Fruit fly (Drosophila melanogaster) whole organism, embryonic: ENCODE measurements around the gene Tsen34.
A peak's percentile ranks its signal among the peaks of the same experiment; 100 is the strongest.

Experiments used
- ATbp ChIP-seq: fragments of 200-800 bp; sonication (Bioruptor generic); optimal IDR thresholded peaks from 2 replicates; lab custom pipeline; 2017; ENCODE audit warnings: missing biosample characterization, mild to moderate bottlenecking, missing genetic modification characterization, missing genetic modification reagents
- Bdp1 ChIP-seq: fragments of 200-800 bp; sonication (Bioruptor generic); optimal IDR thresholded peaks from 3 replicates; lab custom pipeline; 2016; ENCODE audit warnings: missing biosample characterization, missing genetic modification characterization
- BtbVII ChIP-seq: fragments of 200-800 bp; sonication (Bioruptor generic); optimal IDR thresholded peaks from 3 replicates; lab custom pipeline; 2017; ENCODE audit warnings: missing biosample characterization, mild to moderate bottlenecking, missing genetic modification characterization
- CG10147 ChIP-seq: fragments of 200-800 bp; sonication (Bioruptor generic); optimal IDR thresholded peaks from 2 replicates; lab custom pipeline; 2019; ENCODE audit warnings: missing biosample characterization, mild to moderate bottlenecking, missing genetic modification characterization, moderate library complexity
- CG10209 ChIP-seq: fragments of 200-800 bp; sonication (Bioruptor generic); optimal IDR thresholded peaks from 3 replicates; lab custom pipeline; 2017; ENCODE audit warnings: missing biosample characterization, mild to moderate bottlenecking, missing genetic modification characterization, missing genetic modification reagents
- CG12071 ChIP-seq: fragments of 200-800 bp; sonication (Bioruptor generic); optimal IDR thresholded peaks from 3 replicates; lab custom pipeline; 2018; ENCODE audit warnings: missing biosample characterization, mild to moderate bottlenecking, missing genetic modification characterization
- CG1529 ChIP-seq: fragments of 200-800 bp; sonication (Bioruptor generic); optimal IDR thresholded peaks from 3 replicates; lab custom pipeline; 2018; ENCODE audit warnings: missing biosample characterization, missing genetic modification characterization
- CG16779 ChIP-seq: fragments of 200-800 bp; sonication (Bioruptor generic); IDR thresholded peaks from 2 replicates; pipeline ENCODE4 v1.3.6; 2022; ENCODE audit warnings: missing biosample characterization, missing genetic modification characterization
- CG18011 ChIP-seq: fragments of 200-800 bp; sonication (Bioruptor generic); optimal IDR thresholded peaks from 2 replicates; lab custom pipeline; 2017; ENCODE audit warnings: missing biosample characterization, missing genetic modification characterization, mild to moderate bottlenecking, moderate library complexity, missing genotype
- CG2202 ChIP-seq: fragments of 200-800 bp; sonication (Bioruptor generic); optimal IDR thresholded peaks from 2 replicates; lab custom pipeline; 2018; ENCODE audit warnings: missing biosample characterization, mild to moderate bottlenecking, missing genetic modification characterization
- CG31224 ChIP-seq: fragments of 200-800 bp; sonication (Bioruptor generic); IDR thresholded peaks from 2 replicates; pipeline ENCODE4 v1.3.6; 2022; ENCODE audit warnings: missing biosample characterization, missing genetic modification characterization
- CG31388 ChIP-seq: fragments of 200-800 bp; sonication (Bioruptor generic); optimal IDR thresholded peaks from 2 replicates; lab custom pipeline; 2016; ENCODE audit warnings: missing biosample characterization, missing genetic modification characterization
- CG33557 ChIP-seq: fragments of 200-800 bp; sonication (Bioruptor generic); optimal IDR thresholded peaks from 2 replicates; lab custom pipeline; 2019; ENCODE audit warnings: missing biosample characterization, mild to moderate bottlenecking, missing genetic modification characterization, moderate library complexity
- CG34376 ChIP-seq: fragments of 200-800 bp; sonication (Bioruptor generic); optimal IDR thresholded peaks from 2 replicates; lab custom pipeline; 2018; ENCODE audit warnings: missing biosample characterization, mild to moderate bottlenecking, missing genetic modification characterization
- CG4617 ChIP-seq: fragments of 200-800 bp; sonication (Bioruptor generic); optimal IDR thresholded peaks from 3 replicates; lab custom pipeline; 2016; ENCODE audit warnings: missing biosample characterization, missing genetic modification characterization, borderline replicate concordance
- CG6791 ChIP-seq: fragments of 200-800 bp; sonication (Bioruptor generic); IDR thresholded peaks from 3 replicates; pipeline ENCODE4 v1.3.6; 2022; ENCODE audit warnings: missing biosample characterization, missing genetic modification characterization; ENCODE audit not compliant: partially characterized antibody
- CG6813 ChIP-seq: fragments of 200-800 bp; sonication (Bioruptor generic); optimal IDR thresholded peaks from 2 replicates; lab custom pipeline; 2017; ENCODE audit warnings: missing biosample characterization, missing genetic modification characterization, mild to moderate bottlenecking, moderate library complexity, missing genetic modification reagents
- CG7271 ChIP-seq: fragments of 200-800 bp; sonication (Bioruptor generic); optimal IDR thresholded peaks from 2 replicates; lab custom pipeline; 2018; ENCODE audit warnings: missing biosample characterization, mild to moderate bottlenecking, missing genetic modification characterization, moderate library complexity
- CG8290 ChIP-seq, 3 experiments: fragments of 200-800 bp; sonication (Bioruptor generic); optimal IDR thresholded peaks; 2 replicates each; lab custom pipeline; 2016 to 2019; ENCODE audit warnings: missing biosample characterization in 3 of 3, missing genetic modification characterization in 3 of 3, mild to moderate bottlenecking in 2 of 3, moderate library complexity in 1 of 3
- CG8924 ChIP-seq: fragments of 200-800 bp; optimal IDR thresholded peaks from 3 replicates; lab custom pipeline; 2019; ENCODE audit warnings: missing biosample characterization, mild to moderate bottlenecking, missing genetic modification characterization, moderate library complexity
- CTCF ChIP-seq: fragments of 200-800 bp; sonication (Bioruptor generic); optimal IDR thresholded peaks from 2 replicates; lab custom pipeline; 2017; ENCODE audit warnings: missing biosample characterization, mild to moderate bottlenecking, missing genetic modification characterization, moderate library complexity
- D19A ChIP-seq: fragments of 200-800 bp; optimal IDR thresholded peaks from 3 replicates; lab custom pipeline; 2019; ENCODE audit warnings: missing biosample characterization, mild to moderate bottlenecking, missing genetic modification characterization, moderate library complexity
- Hr39 ChIP-seq: fragments of >200 bp; optimal IDR thresholded peaks from 2 replicates; lab custom pipeline; 2017
- Hr78 ChIP-seq, 2 experiments: fragments of 200-800 bp in 1 of 2; fragments of >200 bp in 1 of 2; sonication (Bioruptor generic) in 1 of 2; optimal IDR thresholded peaks; 2 replicates each; lab custom pipeline; 2017 to 2019; ENCODE audit warnings: missing biosample characterization in 2 of 2, missing genetic modification characterization in 2 of 2, mild to moderate bottlenecking in 1 of 2, moderate library complexity in 1 of 2
- Med ChIP-seq: fragments of 200-800 bp; sonication (Bioruptor generic); peaks from one replicate; lab custom pipeline; 2016; ENCODE audit warnings: missing biosample characterization, missing genetic modification characterization, mild to moderate bottlenecking, inconsistent platforms, moderate library complexity
- Mes4 ChIP-seq: fragments of 200-800 bp; sonication (Bioruptor generic); optimal IDR thresholded peaks from 2 replicates; lab custom pipeline; 2016; ENCODE audit warnings: missing biosample characterization, missing genetic modification characterization
- Pdp1 ChIP-seq, 2 experiments: fragments of 200-800 bp; sonication (Bioruptor generic); optimal IDR thresholded peaks; 3 replicates each; lab custom pipeline; 2016; ENCODE audit warnings: missing biosample characterization in 2 of 2, missing genetic modification characterization in 2 of 2, mild to moderate bottlenecking in 1 of 2, moderate library complexity in 1 of 2
- TFAM ChIP-seq: fragments of 200-800 bp; sonication (Bioruptor generic); optimal IDR thresholded peaks from 2 replicates; lab custom pipeline; 2017; ENCODE audit warnings: missing biosample characterization, missing genetic modification characterization, inconsistent platforms
- cas ChIP-seq: fragments of 200-800 bp; sonication (Bioruptor generic); IDR thresholded peaks from 2 replicates; pipeline ENCODE4 v1.3.6; 2022; ENCODE audit warnings: missing biosample characterization, missing genetic modification characterization
- dm ChIP-seq: fragments of 200-800 bp; sonication (Bioruptor generic); optimal IDR thresholded peaks from 3 replicates; lab custom pipeline; 2016; ENCODE audit warnings: missing biosample characterization, missing genetic modification characterization
- dpn ChIP-seq, 2 experiments: fragments of 200-800 bp; sonication (Bioruptor generic); optimal IDR thresholded peaks; 3 replicates each; lab custom pipeline; 2016; ENCODE audit warnings: missing biosample characterization in 2 of 2, missing genetic modification characterization in 2 of 2
- eve ChIP-seq, 2 experiments: fragments of >200 bp; optimal IDR thresholded peaks; 2 replicates each; lab custom pipeline; 2017; ENCODE audit warnings: missing biosample characterization in 2 of 2, missing genetic modification characterization in 2 of 2
- gt ChIP-seq: fragments of 200-800 bp; sonication (Bioruptor generic); IDR thresholded peaks from 2 replicates; pipeline ENCODE4 v1.3.6; 2022; ENCODE audit warnings: missing biosample characterization, missing genetic modification characterization
- hth ChIP-seq: fragments of >200 bp; optimal IDR thresholded peaks from 2 replicates; lab custom pipeline; 2017; ENCODE audit warnings: inconsistent platforms
- lov ChIP-seq, 2 experiments: fragments of 200-800 bp in 1 of 2; fragments of >200 bp in 1 of 2; sonication (Bioruptor generic) in 1 of 2; IDR thresholded peaks in 1 of 2; optimal IDR thresholded peaks in 1 of 2; 2 replicates in 1 of 2; 3 replicates in 1 of 2; pipeline versions ENCODE4 v1.3.6 to Lab custom; 2017 to 2022; ENCODE audit warnings: missing biosample characterization in 1 of 2, missing genetic modification characterization in 1 of 2
- odd ChIP-seq: fragments of 200-800 bp; sonication (Bioruptor generic); optimal IDR thresholded peaks from 2 replicates; lab custom pipeline; 2017; ENCODE audit warnings: missing biosample characterization, mild to moderate bottlenecking, missing genetic modification characterization
- otp ChIP-seq: fragments of 200-800 bp; sonication (Bioruptor generic); IDR thresholded peaks from 3 replicates; pipeline ENCODE4, ENCODE4 v1.3.6; 2022; ENCODE audit warnings: missing biosample characterization, missing genetic modification characterization
- row ChIP-seq: fragments of 200-800 bp; sonication (Bioruptor generic); IDR thresholded peaks from 3 replicates; pipeline ENCODE4 v1.3.6; 2022; ENCODE audit warnings: missing biosample characterization, missing genetic modification characterization
- schlank ChIP-seq: fragments of 200-800 bp; sonication (Bioruptor generic); optimal IDR thresholded peaks from 2 replicates; lab custom pipeline; 2018; ENCODE audit warnings: missing biosample characterization, mild to moderate bottlenecking, missing genetic modification characterization
- seq ChIP-seq: fragments of 200-800 bp; sonication (Bioruptor generic); IDR thresholded peaks from 2 replicates; pipeline ENCODE4 v1.3.6; 2022; ENCODE audit warnings: missing biosample characterization, missing genetic modification characterization
- sisA ChIP-seq: fragments of 200-800 bp; sonication (Bioruptor generic); IDR thresholded peaks from 2 replicates; pipeline ENCODE4 v1.3.6; 2022; ENCODE audit warnings: missing biosample characterization, missing genetic modification characterization
- trem ChIP-seq: fragments of 200-800 bp; optimal IDR thresholded peaks from 3 replicates; lab custom pipeline; 2019; ENCODE audit warnings: missing biosample characterization, mild to moderate bottlenecking, missing genetic modification characterization, moderate library complexity
- twi ChIP-seq: fragments of 200-800 bp; optimal IDR thresholded peaks from 2 replicates; lab custom pipeline; 2019; ENCODE audit warnings: missing biosample characterization, mild to moderate bottlenecking, missing genetic modification characterization, moderate library complexity
- vfl ChIP-seq: fragments of 200-800 bp; sonication (Bioruptor generic); optimal IDR thresholded peaks from 2 replicates; lab custom pipeline; 2016; ENCODE audit warnings: missing biosample characterization, missing genetic modification characterization
- vnd ChIP-seq: fragments of 200-800 bp; sonication (Bioruptor generic); IDR thresholded peaks from 3 replicates; pipeline ENCODE4 v1.3.6; 2022; ENCODE audit warnings: missing biosample characterization, missing genetic modification characterization; ENCODE audit not compliant: partially characterized antibody
- wdn ChIP-seq: fragments of 200-800 bp; sonication (Bioruptor generic); IDR thresholded peaks from 2 replicates; pipeline ENCODE4 v1.3.6; 2022; ENCODE audit warnings: missing biosample characterization, missing genetic modification characterization
- wek ChIP-seq: fragments of 200-800 bp; sonication (Bioruptor generic); optimal IDR thresholded peaks from 3 replicates; lab custom pipeline; 2018; ENCODE audit warnings: missing biosample characterization, mild to moderate bottlenecking, missing genetic modification characterization, moderate library complexity
- z ChIP-seq: fragments of 200-800 bp; sonication (Bioruptor generic); IDR thresholded peaks from 3 replicates; pipeline ENCODE4 v1.3.6; 2022; ENCODE audit warnings: missing biosample characterization, missing genetic modification characterization

Tsen34 gene

DNA sequence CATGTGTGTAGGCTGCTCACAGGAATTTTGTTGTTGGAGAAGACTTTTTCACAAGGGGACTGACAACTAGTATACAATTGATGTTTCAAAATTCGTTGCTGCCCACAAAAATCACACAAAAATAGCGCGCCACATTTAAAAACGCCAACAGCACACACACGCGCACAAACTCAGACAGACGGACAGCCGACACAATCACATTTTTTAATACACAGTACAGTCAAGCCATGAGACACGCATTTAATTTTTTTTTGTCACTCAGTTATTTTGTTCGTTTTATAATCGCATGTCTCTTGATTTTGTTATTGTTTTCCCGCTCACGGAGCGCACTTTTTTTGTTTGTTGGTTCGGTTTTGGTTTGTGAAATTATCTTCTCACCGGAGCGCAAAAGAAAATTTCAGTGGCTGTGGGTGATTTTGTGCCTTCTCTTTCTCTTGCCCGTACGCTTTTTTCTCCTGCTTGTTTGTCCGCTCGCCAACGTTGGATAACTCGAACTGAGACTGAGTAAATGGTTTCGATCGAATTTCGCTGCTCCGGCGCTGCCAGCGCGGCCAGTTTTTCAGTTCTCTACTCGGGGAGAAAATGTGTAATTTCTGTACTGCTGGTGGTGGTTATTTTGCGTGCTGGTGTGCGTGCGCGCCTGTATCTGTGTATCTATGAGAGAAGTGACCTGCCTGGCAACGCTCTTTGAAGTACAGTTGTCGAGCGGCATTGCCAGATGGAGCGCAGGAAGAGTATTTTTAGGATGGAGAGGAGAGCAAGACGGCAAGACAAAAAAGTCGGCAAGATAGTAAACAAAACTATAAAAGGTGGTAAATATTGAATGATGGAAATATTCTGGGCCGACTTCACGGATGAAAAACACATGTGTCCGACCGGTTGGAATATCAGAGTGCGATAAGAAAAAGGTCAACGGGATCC lies 3.9 kb downstream of the Tsen34 start, which contains the start of gene CG42507 (continued):
- peak; percentile 24 for TF ChIP-seq CG10147 (GFP tag; lab: Kevin White, UChicago)
- no peak for TF ChIP-seq CG6791 (GFP tag; lab: Robert Waterston, UW)
- TF ChIP-seq row (GFP tag; lab: Robert Waterston, UW): peak; percentile 47
- TF ChIP-seq CG18011 (GFP tag; lab: Kevin White, UChicago): no peak
- peak; percentile 24 for TF ChIP-seq odd (GFP tag; lab: Kevin White, UChicago)
- TF ChIP-seq ATbp (GFP tag; lab: Kevin White, UChicago): peak; percentile 33
- TF ChIP-seq hth (lab: Kevin White, UChicago): no peak
- TF ChIP-seq Med (GFP tag; lab: Kevin White, UChicago): peak; percentile 84
- peak; percentile 91 for TF ChIP-seq twi (tag; lab: Kevin White, UChicago)
- TF ChIP-seq schlank (tag; lab: Kevin White, UChicago): peak; percentile 61
- TF ChIP-seq CG33557 (GFP tag; lab: Kevin White, UChicago): peak; percentile 63
- no peak for TF ChIP-seq cas (GFP tag; lab: Robert Waterston, UW)
- TF ChIP-seq vfl (GFP tag; lab: Kevin White, UChicago): no peak
- TF ChIP-seq Hr39: no peak
- TF ChIP-seq vnd (GFP tag; lab: Robert Waterston, UW): no peak
- TF ChIP-seq seq (GFP tag; lab: Robert Waterston, UW): peak; percentile 51; the same call in 1 of the 2 replicates
- no peak for TF ChIP-seq sisA (GFP tag; lab: Robert Waterston, UW)
- peak; percentile 80 for TF ChIP-seq CG12071
- TF ChIP-seq eve (GFP tag; optimal IDR thresholded peaks at IDR 0.05; lab: Kevin White, UChicago): no peak
- peak; percentile 50 for TF ChIP-seq CG8924 (tag; lab: Kevin White, UChicago)
- peak; percentile 85; the same call in 1 of the 2 replicates for TF ChIP-seq wdn (GFP tag; lab: Robert Waterston, UW)
- TF ChIP-seq Bdp1 (GFP tag; lab: Kevin White, UChicago): no peak
- TF ChIP-seq CG8290 (GFP tag; optimal IDR thresholded peaks at IDR 0.05; lab: Kevin White, UChicago): peak; percentile 20
- peak; percentile 54 to 70 for TF ChIP-seq CG8290 (tag; optimal IDR thresholded peaks at IDR 0.05; lab: Kevin White, UChicago)
- TF ChIP-seq z (GFP tag; lab: Robert Waterston, UW): peak; percentile 86
- peak; percentile 63 for TF ChIP-seq BtbVII (GFP tag; lab: Kevin White, UChicago)
- no peak for TF ChIP-seq gt (GFP tag; lab: Robert Waterston, UW)
- peak in 1 of 2 experiments; percentile 40 for TF ChIP-seq Hr78 (GFP tag; optimal IDR thresholded peaks at IDR 0.05; lab: Kevin White, UChicago)
- TF ChIP-seq CG2202 (tag; lab: Kevin White, UChicago): peak; percentile 24
- peak; percentile 79 for TF ChIP-seq D19A (tag; lab: Kevin White, UChicago)
- TF ChIP-seq CG7271 (tag; lab: Kevin White, UChicago): peak; percentile 33
- TF ChIP-seq dm: peak; percentile 33
- peak; percentile 94 for TF ChIP-seq CG34376
- TF ChIP-seq dpn (GFP tag; optimal IDR thresholded peaks at IDR 0.05; lab: Kevin White, UChicago): peak in 1 of 2 experiments; percentile 15
- peak; percentile 57 for TF ChIP-seq CG6813
- TF ChIP-seq CG10209 (GFP tag; lab: Kevin White, UChicago): peak; percentile 47
- no peak for TF ChIP-seq lov (optimal IDR thresholded peaks at IDR 0.05; lab: Kevin White, UChicago)
- TF ChIP-seq lov (GFP tag; IDR thresholded peaks at IDR 0.05; lab: Robert Waterston, UW): 0 out of 3 replicates have a peak, but pooled peaks have one; percentile 29
- TF ChIP-seq CG16779 (GFP tag; lab: Robert Waterston, UW): no peak
- TF ChIP-seq Mes4 (GFP tag; lab: Kevin White, UChicago): peak; percentile 46
- peak; percentile 41; the same call in 1 of the 2 replicates for TF ChIP-seq CG31224 (GFP tag; lab: Robert Waterston, UW)
- no peak for TF ChIP-seq CG4617 (GFP tag; lab: Kevin White, UChicago)
- peak; percentile 28 for TF ChIP-seq trem (tag; lab: Kevin White, UChicago)
- TF ChIP-seq CTCF (GFP tag; lab: Kevin White, UChicago): no peak
- TF ChIP-seq CG31388 (GFP tag; lab: Kevin White, UChicago): no peak
- peak; percentile 55 for TF ChIP-seq wek (GFP tag; lab: Kevin White, UChicago)
- TF ChIP-seq TFAM (GFP tag; lab: Kevin White, UChicago): peak; percentile 13
- peak in 1 of 2 experiments; percentile 90 for TF ChIP-seq Pdp1 (GFP tag; optimal IDR thresholded peaks at IDR 0.05; lab: Kevin White, UChicago)
- TF ChIP-seq CG1529 (GFP tag; lab: Kevin White, UChicago): peak; percentile 25
- peak; percentile 52; the same call in 1 of the 3 replicates for TF ChIP-seq otp (GFP tag; lab: Robert Waterston, UW)
